Worm (Caenorhabditis elegans): ENCODE data around the gene fut-4.

The fut-4 gene

DNA sequence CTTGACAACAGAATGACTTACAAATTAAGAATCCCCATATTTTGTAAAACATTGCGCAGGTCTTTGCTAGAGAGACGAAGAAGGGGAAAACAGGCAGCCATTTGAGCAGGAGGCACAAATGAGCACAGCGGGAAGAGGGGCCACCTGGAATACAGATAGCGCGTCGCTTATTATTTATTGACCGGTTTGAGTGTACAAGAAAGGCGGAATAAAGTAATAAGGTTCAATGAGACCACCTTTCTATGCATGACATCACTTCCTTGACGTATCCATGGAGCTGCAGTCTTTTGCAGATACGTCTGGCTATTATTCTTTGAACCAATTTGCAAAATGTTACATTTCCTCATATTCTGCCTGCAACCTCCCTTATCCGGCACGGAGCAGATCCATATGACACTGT is 47.4 kb downstream of the fut-4 start, which contains the start of gene fbxb-111:
TSS of gene fbxb-111 (minus strand) at position 101 of the 400 bp plus-strand sequence.
- TF ChIP-seq nhr-11 (tag; optimal IDR thresholded peaks at IDR 0.05), result no peak
- no peak for TF ChIP-seq grh-1 (GFP tag; IDR thresholded peaks at IDR 0.05)
- TF ChIP-seq unc-98 (GFP tag; IDR thresholded peaks at IDR 0.05), result no peak
- no peak for TF ChIP-seq fos-1 (tag; optimal IDR thresholded peaks at IDR 0.05)
- TF ChIP-seq unc-86 (tag; optimal IDR thresholded peaks at IDR 0.05), result no peak
- TF ChIP-seq lin-35 (GFP tag; optimal IDR thresholded peaks at IDR 0.05), result no peak
- no peak for TF ChIP-seq sup-37 (GFP tag; optimal IDR thresholded peaks at IDR 0.05)
- TF ChIP-seq efl-3 (GFP tag; optimal IDR thresholded peaks at IDR 0.05), result no peak
- no peak for TF ChIP-seq ama-1 (optimal IDR thresholded peaks at IDR 0.05)
- TF ChIP-seq nhr-47 (tag; optimal IDR thresholded peaks at IDR 0.05), result no peak
- no peak for TF ChIP-seq ztf-4 (tag; optimal IDR thresholded peaks at IDR 0.05)

DNA sequence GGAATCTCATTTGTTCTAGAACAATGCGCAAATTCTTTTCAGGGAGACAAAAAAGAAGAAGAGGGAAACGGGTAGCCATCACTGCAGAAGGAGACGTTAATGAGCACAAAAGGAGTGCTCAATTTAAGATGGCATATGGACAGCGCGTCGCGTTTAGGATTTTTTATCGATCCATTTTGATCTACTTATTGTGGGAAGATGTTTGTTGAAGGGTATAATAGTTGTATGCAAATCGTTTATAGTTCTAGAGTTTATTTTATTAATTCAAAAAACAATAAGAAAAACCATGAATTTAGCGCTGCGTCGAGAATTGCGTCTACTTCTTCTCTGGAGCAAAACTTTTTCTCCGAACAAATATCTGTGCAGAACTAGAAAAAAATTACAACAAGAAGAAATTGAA is 48.8 kb downstream of the fut-4 start, which contains the start of gene sdz-9:
TSS of gene sdz-9 (minus strand) at position 101 of the 400 bp plus-strand sequence.
- TF ChIP-seq ets-5 (GFP tag; IDR thresholded peaks at IDR 0.05) (no peak), C34B4.2 (tag; optimal IDR thresholded peaks at IDR 0.05) (no peak), unc-98 (GFP tag; IDR thresholded peaks at IDR 0.05) (no peak), nhr-77 (tag; optimal IDR thresholded peaks at IDR 0.05) (no peak)

DNA sequence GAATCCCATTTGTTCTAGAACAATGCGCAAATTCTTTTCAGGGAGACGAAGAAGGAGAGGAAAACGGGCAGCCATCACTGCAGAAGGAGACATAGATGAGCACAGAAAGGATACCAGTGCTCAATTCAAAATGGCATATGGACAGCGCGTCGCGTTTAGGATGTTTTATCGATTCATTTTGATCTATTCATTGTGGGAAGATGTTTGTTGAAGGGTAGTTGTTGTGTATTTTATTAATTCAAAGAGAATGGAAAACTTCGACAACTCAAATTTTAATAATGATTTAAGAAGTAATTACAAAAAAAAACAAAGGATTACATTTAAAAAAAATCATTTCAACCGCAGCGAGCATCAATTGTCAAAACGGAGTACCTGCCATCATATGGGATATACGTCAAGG is 50.2 kb downstream of the fut-4 start, which contains the start of gene sdz-10:
TSS of gene sdz-10 (minus strand) at position 101 of the 400 bp plus-strand sequence.
- no peak for TF ChIP-seq jun-1 (tag; optimal IDR thresholded peaks at IDR 0.05)
- TF ChIP-seq nhr-85 (tag), result no peak
- TF ChIP-seq sptf-1 (tag; optimal IDR thresholded peaks at IDR 0.05), result no peak
- no peak for TF ChIP-seq ceh-90 (tag; optimal IDR thresholded peaks at IDR 0.05)
- no peak for TF ChIP-seq nhr-11 (tag; optimal IDR thresholded peaks at IDR 0.05)
- TF ChIP-seq pqm-1 (tag; optimal IDR thresholded peaks at IDR 0.05), result no peak
- no peak for TF ChIP-seq nhr-47 (tag; optimal IDR thresholded peaks at IDR 0.05)
- no peak for TF ChIP-seq nhr-71 (tag; optimal IDR thresholded peaks at IDR 0.05)
- no peak for TF ChIP-seq irx-1 (tag; optimal IDR thresholded peaks at IDR 0.05)
- no peak for TF ChIP-seq lin-15B (tag; optimal IDR thresholded peaks at IDR 0.05)
- TF ChIP-seq F16B12.6 (tag; optimal IDR thresholded peaks at IDR 0.05), result no peak
- TF ChIP-seq egl-13 (tag; optimal IDR thresholded peaks at IDR 0.05), result no peak
- TF ChIP-seq efl-3 (GFP tag; optimal IDR thresholded peaks at IDR 0.05), result no peak
- TF ChIP-seq unc-130 (tag; optimal IDR thresholded peaks at IDR 0.05), result no peak
- no peak for TF ChIP-seq dpl-1 (GFP tag; optimal IDR thresholded peaks at IDR 0.05)
- TF ChIP-seq hpl-2 (GFP tag; optimal IDR thresholded peaks at IDR 0.05), result no peak
- no peak for TF ChIP-seq alr-1 (tag; optimal IDR thresholded peaks at IDR 0.05; ENCODE audit: borderline replicate concordance)

DNA sequence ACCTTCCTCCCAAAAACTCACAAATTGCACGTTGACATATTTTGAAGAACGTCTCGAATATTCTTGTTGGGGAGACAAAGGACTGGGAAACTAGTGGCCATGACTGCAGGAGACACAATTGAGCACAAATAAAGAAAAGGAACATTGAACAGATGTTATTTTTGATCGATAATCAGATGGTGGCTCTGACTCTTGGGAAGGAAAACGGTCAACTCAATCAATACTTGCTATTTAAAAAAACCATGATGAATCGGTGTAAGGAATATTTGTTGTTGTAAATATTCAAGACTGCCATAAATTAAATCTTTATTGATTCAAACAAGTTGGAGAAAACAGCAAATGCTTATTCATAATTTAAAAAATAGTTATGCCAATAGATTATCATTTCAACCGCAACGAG is 51.5 kb downstream of the fut-4 start, which contains the start of gene fbxb-105:
TSS of gene fbxb-105 (minus strand) at position 101 of the 400 bp plus-strand sequence.
- TF ChIP-seq lin-35 (GFP tag; optimal IDR thresholded peaks at IDR 0.05) (no peak), fkh-10 (GFP tag; optimal IDR thresholded peaks at IDR 0.05) (no peak), F16B12.6 (tag; optimal IDR thresholded peaks at IDR 0.05) (no peak), nhr-77 (tag; optimal IDR thresholded peaks at IDR 0.05) (no peak), grh-1 (GFP tag; IDR thresholded peaks at IDR 0.05) (no peak), ceh-88 (GFP tag; IDR thresholded peaks at IDR 0.05) (no peak), nhr-28 (tag; optimal IDR thresholded peaks at IDR 0.05) (no peak)
